Worm (Caenorhabditis elegans): ENCODE data around the gene coh-1.
A peak's percentile ranks its signal among the peaks of the same experiment; 100 is the strongest.

Gene coh-1

DNA sequence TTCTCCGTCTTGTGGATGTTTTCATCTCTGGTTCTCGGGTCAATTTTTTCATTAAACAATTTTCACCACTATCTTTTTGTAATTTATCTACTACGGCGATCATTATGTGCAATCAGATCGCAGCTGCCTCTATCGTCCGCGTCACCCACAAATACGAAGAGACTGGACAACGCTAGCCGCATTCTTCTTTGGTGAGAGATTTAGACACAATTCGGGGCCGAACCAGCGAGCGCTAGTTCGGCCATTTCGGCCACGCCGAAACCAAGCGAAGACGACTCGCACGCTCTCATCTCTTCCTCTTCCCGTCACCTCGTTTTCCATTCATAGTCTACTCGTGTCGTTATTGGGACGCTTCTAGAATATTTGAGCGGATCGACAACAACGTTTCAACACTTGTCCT lies 10.9 kb upstream of the coh-1 start, which contains the start of gene gly-12:
Gene gly-12 (plus strand): TSS at position 117 of the 400 bp plus-strand sequence.
- no peak for TF ChIP-seq nhr-76 (tag; optimal IDR thresholded peaks at IDR 0.05)
- TF ChIP-seq arid-1 (GFP tag; conservative IDR thresholded peaks at IDR 0.05), result no peak
- no peak for TF ChIP-seq ceh-32 (tag; optimal IDR thresholded peaks at IDR 0.05; ENCODE audit: poor library complexity)
- TF ChIP-seq pha-4 (GFP tag; IDR thresholded peaks at IDR 0.05), result no peak
- TF ChIP-seq pha-4 (tag; optimal IDR thresholded peaks at IDR 0.05), result no peak
- peak; percentile 38 for TF ChIP-seq hlh-11 (tag; optimal IDR thresholded peaks at IDR 0.05)
- TF ChIP-seq pqm-1 (tag; optimal IDR thresholded peaks at IDR 0.05), result no peak
- no peak for TF ChIP-seq cey-2 (tag; optimal IDR thresholded peaks at IDR 0.05; ENCODE audit: borderline replicate concordance, insufficient read depth)
- no peak for TF ChIP-seq ceh-20 (GFP tag; IDR thresholded peaks at IDR 0.05)
- no peak for TF ChIP-seq zag-1 (tag; optimal IDR thresholded peaks at IDR 0.05)
- no peak for TF ChIP-seq lir-3 (tag; optimal IDR thresholded peaks at IDR 0.05)
- TF ChIP-seq mdl-1 (tag; optimal IDR thresholded peaks at IDR 0.05), result peak in 1 of 2 experiments; percentile 71
- TF ChIP-seq spr-1 (tag; optimal IDR thresholded peaks at IDR 0.05), result no peak
- peak; percentile 48 for TF ChIP-seq mes-2 (tag; optimal IDR thresholded peaks at IDR 0.05; ENCODE audit: poor library complexity, severe bottlenecking)
- TF ChIP-seq aha-1 (tag), result peak; percentile 67
- TF ChIP-seq T26A8.4 (GFP tag; IDR thresholded peaks at IDR 0.05), result no peak
- TF ChIP-seq Y5F2A.4 (GFP tag; optimal IDR thresholded peaks at IDR 0.05), result no peak
- TF ChIP-seq mep-1 (tag; optimal IDR thresholded peaks at IDR 0.05), result peak; percentile 18
- TF ChIP-seq daf-19 (GFP tag; conservative IDR thresholded peaks at IDR 0.05), result no peak
- no peak for TF ChIP-seq php-3 (GFP tag; IDR thresholded peaks at IDR 0.05)
- no peak for TF ChIP-seq daf-12 (tag; optimal IDR thresholded peaks at IDR 0.05)
- TF ChIP-seq lim-7 (GFP tag; IDR thresholded peaks at IDR 0.05), result no peak
- no peak for TF ChIP-seq dve-1 (tag; optimal IDR thresholded peaks at IDR 0.05; ENCODE audit: insufficient read depth)
- peak; percentile 71 for TF ChIP-seq mxl-3 (GFP tag; optimal IDR thresholded peaks at IDR 0.05)
- TF ChIP-seq madf-5 (GFP tag; IDR thresholded peaks at IDR 0.05), result no peak
- TF ChIP-seq unc-130 (GFP tag; optimal IDR thresholded peaks at IDR 0.05), result no peak
- TF ChIP-seq nhr-237 (tag; optimal IDR thresholded peaks at IDR 0.05), result no peak
- TF ChIP-seq nhr-111 (GFP tag; optimal IDR thresholded peaks at IDR 0.05), result no peak
- TF ChIP-seq dmd-6 (GFP tag; IDR thresholded peaks at IDR 0.05), result no peak
- TF ChIP-seq daf-8 (GFP tag; IDR thresholded peaks at IDR 0.05), result no peak
- TF ChIP-seq nhr-28 (tag; optimal IDR thresholded peaks at IDR 0.05), result peak; percentile 9
- TF ChIP-seq Y48G9A.11 (GFP tag; IDR thresholded peaks at IDR 0.05), result no peak

DNA sequence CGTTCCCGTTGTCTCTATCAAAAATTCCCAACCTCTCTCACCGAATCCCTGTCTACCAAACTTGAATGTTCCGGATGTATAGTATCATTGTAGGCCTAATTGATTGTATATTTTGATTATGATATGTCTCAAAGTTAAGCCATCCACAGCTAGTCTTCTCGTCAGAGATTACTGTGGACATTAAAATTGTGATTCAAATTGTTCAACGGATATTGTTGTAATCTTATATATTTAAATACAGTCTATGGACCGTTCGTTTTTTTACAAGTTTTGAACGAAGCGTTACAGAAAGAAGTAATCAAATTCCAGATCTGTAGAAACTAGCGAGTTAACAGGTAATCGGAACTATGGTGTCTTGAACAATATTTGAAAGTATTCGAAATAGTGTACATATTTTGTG lies 5.9 kb upstream of the coh-1 start, which contains the start of gene F48E3.9:
Gene F48E3.9 (plus strand): TSS at position 301 of the 400 bp plus-strand sequence.
- TF ChIP-seq ceh-82 (tag; optimal IDR thresholded peaks at IDR 0.05) (no peak), madf-5 (GFP tag; IDR thresholded peaks at IDR 0.05) (no peak), lin-39 (tag; optimal IDR thresholded peaks at IDR 0.05) (no peak), nhr-42 (GFP tag; IDR thresholded peaks at IDR 0.05) (no peak), nhr-28 (tag; optimal IDR thresholded peaks at IDR 0.05) (no peak)

DNA sequence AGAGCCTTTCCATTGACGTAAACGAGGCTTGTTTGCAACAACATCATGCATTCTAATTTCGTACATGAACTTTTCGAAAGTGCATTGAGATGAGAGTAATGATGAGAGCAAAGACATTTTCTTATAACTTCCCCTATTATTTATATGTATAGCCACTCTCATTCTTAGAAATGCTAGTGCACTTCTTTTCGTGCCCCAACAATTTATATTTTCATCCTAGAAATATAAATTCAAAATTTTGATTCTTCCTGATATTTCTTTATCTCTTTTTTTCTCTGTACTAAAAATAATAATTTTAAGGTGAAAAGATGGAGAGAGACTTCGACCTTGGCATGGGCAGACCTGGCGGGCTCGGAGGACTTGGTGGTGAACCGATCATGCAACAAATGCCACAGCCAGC lies 4.1 kb upstream of the coh-1 start, which contains the start of gene mek-1:
Gene mek-1 (plus strand): TSS at position 301 of the 400 bp plus-strand sequence.
- TF ChIP-seq aly-2 (tag; optimal IDR thresholded peaks at IDR 0.05) (no peak), lin-1 (GFP tag; IDR thresholded peaks at IDR 0.05) (no peak), dpl-1 (GFP tag; optimal IDR thresholded peaks at IDR 0.05) (no peak), hlh-30 (tag; optimal IDR thresholded peaks at IDR 0.05; ENCODE audit: insufficient read depth) (no peak), snpc-4 (tag; optimal IDR thresholded peaks at IDR 0.05) (no peak), F37D6.2 (tag; optimal IDR thresholded peaks at IDR 0.05) (no peak), nhr-28 (tag; optimal IDR thresholded peaks at IDR 0.05) (no peak), nhr-111 (GFP tag; optimal IDR thresholded peaks at IDR 0.05) (no peak), unc-130 (GFP tag; optimal IDR thresholded peaks at IDR 0.05) (no peak), nhr-10 (tag; optimal IDR thresholded peaks at IDR 0.05) (no peak), ctbp-1 (GFP tag; IDR thresholded peaks at IDR 0.05) (no peak), nhr-76 (tag; optimal IDR thresholded peaks at IDR 0.05) (no peak)
